Worm (Caenorhabditis elegans) whole organism, late embryonic: ENCODE data around the gene F44E5.5.

Source experiments
- elt-2 ChIP-seq: sonication (generic microtip); optimal IDR thresholded peaks from 2 replicates; lab custom pipeline; 2016; ENCODE audit warnings: missing genetic modification reagents, missing genetic modification characterization, missing compliant biosample characterization
- syd-9 ChIP-seq: sonication (generic microtip); optimal IDR thresholded peaks from 2 replicates; lab custom pipeline; 2016; ENCODE audit warnings: mild to moderate bottlenecking, missing genetic modification characterization, moderate library complexity, missing compliant biosample characterization

DNA sequence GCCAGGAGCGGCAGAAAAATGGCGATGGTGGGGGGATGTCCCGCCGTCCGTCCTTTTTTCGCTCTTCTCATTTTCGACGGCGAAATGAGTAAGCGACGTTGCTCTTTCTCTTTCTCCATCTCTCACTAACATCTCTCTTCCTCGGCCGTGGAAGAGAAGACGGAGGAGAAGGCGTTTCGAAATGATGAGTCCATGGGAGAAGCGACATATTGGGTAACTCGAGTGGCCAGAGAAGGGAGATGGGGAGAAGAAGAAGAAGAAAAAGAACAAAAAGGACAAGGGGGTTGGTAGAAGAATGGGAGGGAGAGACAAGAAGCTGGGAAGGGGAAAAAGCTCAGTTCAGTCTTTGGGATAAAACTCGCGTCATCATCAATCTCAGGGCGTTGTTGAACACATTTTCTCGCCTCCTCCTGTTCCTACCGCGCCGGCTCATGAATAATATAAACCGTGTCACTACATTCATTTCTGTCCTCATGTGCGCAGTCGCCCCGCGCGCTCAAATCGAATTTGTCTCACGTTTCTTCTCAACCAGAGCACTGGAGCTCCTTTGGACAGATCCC is 7.8 kb upstream of the F44E5.5 start:
- TF ChIP-seq syd-9 (tag; lab: Kevin White, UChicago) (no peak), elt-2 (tag; lab: Kevin White, UChicago) (no peak)
